Worm (Caenorhabditis elegans) whole organism, L1 larva: ENCODE data around the gene F13B9.2.

Experiments
- C04F5.9 ChIP-seq: sonication (generic microtip); optimal IDR thresholded peaks from 2 replicates; lab custom pipeline; 2016; ENCODE audit warnings: missing genetic modification characterization, missing compliant biosample characterization
- C34B4.2 ChIP-seq: sonication (generic microtip); optimal IDR thresholded peaks from 2 replicates; lab custom pipeline; 2017; ENCODE audit warnings: mild to moderate bottlenecking, missing genetic modification characterization, missing compliant biosample characterization
- F16B12.6 ChIP-seq: fragments of 150-350 bp; optimal IDR thresholded peaks from 2 replicates; lab custom pipeline; 2014; ENCODE audit warnings: missing biosample characterization, missing genetic modification characterization
- aha-1 ChIP-seq: fragments of 150-350 bp; optimal IDR thresholded peaks from 2 replicates; lab custom pipeline; 2014; ENCODE audit warnings: missing biosample characterization, missing genetic modification characterization
- alr-1 ChIP-seq: fragments of 200-800 bp; sonication (Bioruptor generic); optimal IDR thresholded peaks from 2 replicates; lab custom pipeline; 2018; ENCODE audit warnings: borderline replicate concordance, mild to moderate bottlenecking, missing genetic modification characterization, missing compliant biosample characterization
- blmp-1 ChIP-seq: fragments of 150-350 bp; optimal IDR thresholded peaks from 2 replicates; lab custom pipeline; 2014; ENCODE audit warnings: missing biosample characterization, missing genetic modification characterization
- ceh-88 ChIP-seq: fragments of 200-800 bp; sonication (Bioruptor generic); IDR thresholded peaks from 2 replicates; pipeline ENCODE4 v1.3.6; 2022; ENCODE audit warnings: missing genetic modification characterization, missing compliant biosample characterization
- ceh-90 ChIP-seq: sonication (generic microtip); optimal IDR thresholded peaks from 2 replicates; lab custom pipeline; 2016; ENCODE audit warnings: missing genetic modification characterization, missing compliant biosample characterization
- ces-1 ChIP-seq: fragments of 150-350 bp; optimal IDR thresholded peaks from 2 replicates; lab custom pipeline; 2014; ENCODE audit warnings: missing biosample characterization, missing genetic modification reagents, missing genetic modification characterization
- dpl-1 ChIP-seq, 3 experiments: fragments of 150-350 bp in 2 of 3; sonication (generic microtip) in 1 of 3; optimal IDR thresholded peaks; 2 replicates each; lab custom pipeline; 2014 to 2017; ENCODE audit warnings: missing biosample characterization in 3 of 3, missing genetic modification characterization in 3 of 3, missing genetic modification reagents in 3 of 3
- efl-1 ChIP-seq, 4 experiments: fragments of 150-350 bp; optimal IDR thresholded peaks in 3 of 4; peaks in 1 of 4; 1 replicate in 1 of 4; 2 replicates in 3 of 4; lab custom pipeline; 2014; ENCODE audit warnings: missing biosample characterization in 2 of 4, missing genetic modification characterization in 2 of 4, missing genetic modification reagents in 2 of 4
- egl-27 ChIP-seq, 2 experiments: fragments of 150-350 bp in 1 of 2; sonication (generic microtip); optimal IDR thresholded peaks; 3 replicates each; lab custom pipeline; 2017 to 2018; ENCODE audit warnings: missing biosample characterization in 2 of 2, missing genetic modification characterization in 2 of 2, missing genetic modification reagents in 2 of 2
- elt-2 ChIP-seq: sonication (generic microtip); optimal IDR thresholded peaks from 2 replicates; lab custom pipeline; 2016; ENCODE audit warnings: missing genetic modification characterization, mild to moderate bottlenecking, inconsistent platforms, missing compliant biosample characterization, missing genetic modification reagents
- fkh-10 ChIP-seq: sonication (generic microtip); optimal IDR thresholded peaks from 2 replicates; lab custom pipeline; 2017; ENCODE audit warnings: missing biosample characterization, missing genetic modification reagents, missing genetic modification characterization
- fos-1 ChIP-seq: fragments of 150-350 bp; optimal IDR thresholded peaks from 2 replicates; lab custom pipeline; 2014; ENCODE audit warnings: missing biosample characterization, missing genetic modification characterization
- hlh-17 ChIP-seq: fragments of 200-800 bp; sonication (Bioruptor generic); optimal IDR thresholded peaks from 2 replicates; lab custom pipeline; 2018; ENCODE audit warnings: missing genetic modification characterization, mild to moderate bottlenecking, missing compliant biosample characterization, moderate library complexity, borderline replicate concordance
- hlh-4 ChIP-seq: sonication (generic microtip); optimal IDR thresholded peaks from 2 replicates; lab custom pipeline; 2016; ENCODE audit warnings: mild to moderate bottlenecking, missing genetic modification characterization, missing compliant biosample characterization
- irx-1 ChIP-seq: sonication (generic microtip); optimal IDR thresholded peaks from 2 replicates; lab custom pipeline; 2016; ENCODE audit warnings: missing genetic modification characterization, missing compliant biosample characterization
- jun-1 ChIP-seq: fragments of 150-350 bp; optimal IDR thresholded peaks from 2 replicates; lab custom pipeline; 2014; ENCODE audit warnings: missing biosample characterization, missing genetic modification reagents, missing genetic modification characterization
- lin-13 ChIP-seq: fragments of 150-350 bp; optimal IDR thresholded peaks from 2 replicates; lab custom pipeline; 2014; ENCODE audit warnings: missing biosample characterization, missing genetic modification reagents, missing genetic modification characterization
- lin-35 ChIP-seq, 2 experiments: fragments of 150-350 bp; optimal IDR thresholded peaks; 2 replicates each; lab custom pipeline; 2014; ENCODE audit warnings: missing biosample characterization in 2 of 2, missing genetic modification characterization in 2 of 2, missing genetic modification reagents in 2 of 2
- lsy-2 ChIP-seq, 2 experiments: fragments of 150-350 bp; optimal IDR thresholded peaks; 2 replicates each; lab custom pipeline; 2014; ENCODE audit warnings: missing biosample characterization in 2 of 2, missing genetic modification characterization in 2 of 2
- mab-9 ChIP-seq: fragments of 200-800 bp; sonication (Bioruptor generic); IDR thresholded peaks from 2 replicates; pipeline ENCODE4 v1.3.6; 2022; ENCODE audit warnings: missing genetic modification reagents, missing genetic modification characterization, missing compliant biosample characterization
- mdl-1 ChIP-seq, 2 experiments: fragments of 150-350 bp; optimal IDR thresholded peaks; 2 replicates each; lab custom pipeline; 2014 to 2017; ENCODE audit warnings: missing biosample characterization in 2 of 2, missing genetic modification characterization in 2 of 2, inconsistent platforms in 1 of 2
- mef-2 ChIP-seq: fragments of 150-350 bp; optimal IDR thresholded peaks from 2 replicates; lab custom pipeline; 2014; ENCODE audit warnings: missing biosample characterization, missing genetic modification characterization
- mep-1 ChIP-seq: fragments of 150-350 bp; optimal IDR thresholded peaks from 2 replicates; lab custom pipeline; 2014; ENCODE audit warnings: missing biosample characterization, missing genetic modification characterization
- nhr-11 ChIP-seq: fragments of 150-350 bp; optimal IDR thresholded peaks from 2 replicates; lab custom pipeline; 2014; ENCODE audit warnings: missing biosample characterization, missing genetic modification characterization
- nhr-19 ChIP-seq: fragments of 200-800 bp; sonication (Bioruptor generic); conservative IDR thresholded peaks from 2 replicates; pipeline ENCODE4 v1.3.6; 2022; ENCODE audit warnings: missing genetic modification characterization, missing compliant biosample characterization
- nhr-20 ChIP-seq: sonication (generic microtip); optimal IDR thresholded peaks from 2 replicates; lab custom pipeline; 2016; ENCODE audit warnings: mild to moderate bottlenecking, missing genetic modification characterization, missing compliant biosample characterization
- nhr-28 ChIP-seq: fragments of 150-350 bp; optimal IDR thresholded peaks from 2 replicates; lab custom pipeline; 2014; ENCODE audit warnings: missing biosample characterization, missing genetic modification characterization
- nhr-47 ChIP-seq: sonication (generic microtip); optimal IDR thresholded peaks from 2 replicates; lab custom pipeline; 2016; ENCODE audit warnings: mild to moderate bottlenecking, missing genetic modification characterization, moderate library complexity, missing compliant biosample characterization
- nhr-71 ChIP-seq: sonication (generic microtip); optimal IDR thresholded peaks from 2 replicates; lab custom pipeline; 2016; ENCODE audit warnings: mild to moderate bottlenecking, missing genetic modification characterization, moderate library complexity, missing compliant biosample characterization
- nhr-77 ChIP-seq: fragments of 150-350 bp; optimal IDR thresholded peaks from 2 replicates; lab custom pipeline; 2014; ENCODE audit warnings: missing biosample characterization, missing genetic modification characterization
- nhr-84 ChIP-seq: sonication (generic microtip); optimal IDR thresholded peaks from 2 replicates; lab custom pipeline; 2017; ENCODE audit warnings: missing biosample characterization, missing genetic modification characterization
- pax-3 ChIP-seq: fragments of 200-800 bp; sonication (Bioruptor generic); optimal IDR thresholded peaks from 2 replicates; lab custom pipeline; 2018; ENCODE audit warnings: mild to moderate bottlenecking, missing genetic modification characterization, moderate library complexity, missing compliant biosample characterization
- pqm-1 ChIP-seq: sonication (generic microtip); optimal IDR thresholded peaks from 3 replicates; lab custom pipeline; 2017; ENCODE audit warnings: missing biosample characterization, missing genetic modification characterization
- rnt-1 ChIP-seq: sonication (generic microtip); optimal IDR thresholded peaks from 2 replicates; lab custom pipeline; 2016; ENCODE audit warnings: mild to moderate bottlenecking, missing genetic modification characterization, moderate library complexity, missing compliant biosample characterization
- skn-1 ChIP-seq: fragments of 150-350 bp; optimal IDR thresholded peaks from 2 replicates; lab custom pipeline; 2014; ENCODE audit warnings: missing biosample characterization, missing genetic modification characterization
- sox-4 ChIP-seq: sonication (generic microtip); optimal IDR thresholded peaks from 2 replicates; lab custom pipeline; 2016; ENCODE audit warnings: missing genetic modification characterization, missing compliant biosample characterization
- sptf-1 ChIP-seq: fragments of 150-350 bp; optimal IDR thresholded peaks from 2 replicates; lab custom pipeline; 2014; ENCODE audit warnings: missing biosample characterization, missing genetic modification characterization
- swsn-7 ChIP-seq: sonication (generic microtip); optimal IDR thresholded peaks from 2 replicates; lab custom pipeline; 2016; ENCODE audit warnings: missing genetic modification characterization, missing compliant biosample characterization
- tlp-1 ChIP-seq: fragments of 150-350 bp; optimal IDR thresholded peaks from 2 replicates; lab custom pipeline; 2014; ENCODE audit warnings: missing biosample characterization, missing genetic modification characterization
- unc-130 ChIP-seq: fragments of 150-350 bp; optimal IDR thresholded peaks from 2 replicates; lab custom pipeline; 2017; ENCODE audit warnings: missing biosample characterization, missing genetic modification characterization, inconsistent platforms
- unc-62 ChIP-seq: fragments of 150-350 bp; optimal IDR thresholded peaks from 2 replicates; lab custom pipeline; 2014; ENCODE audit warnings: missing biosample characterization, missing genetic modification reagents, missing genetic modification characterization
- unc-86 ChIP-seq: sonication (generic microtip); optimal IDR thresholded peaks from 2 replicates; lab custom pipeline; 2016; ENCODE audit warnings: missing genetic modification characterization, missing compliant biosample characterization
- xbp-1 ChIP-seq: sonication (generic microtip); optimal IDR thresholded peaks from 2 replicates; lab custom pipeline; 2016; ENCODE audit warnings: missing genetic modification characterization, missing compliant biosample characterization
- zag-1 ChIP-seq: fragments of 150-350 bp; optimal IDR thresholded peaks from 2 replicates; lab custom pipeline; 2014; ENCODE audit warnings: missing biosample characterization, missing genetic modification characterization
- zip-4 ChIP-seq: fragments of 200-800 bp; sonication (Bioruptor generic); optimal IDR thresholded peaks from 2 replicates; lab custom pipeline; 2018; ENCODE audit warnings: mild to moderate bottlenecking, missing genetic modification characterization, moderate library complexity, missing compliant biosample characterization
- ztf-4 ChIP-seq: fragments of 150-350 bp; optimal IDR thresholded peaks from 2 replicates; lab custom pipeline; 2014; ENCODE audit warnings: missing biosample characterization, missing genetic modification characterization

Gene F13B9.2

ce11 chrX:8285169-8285796 lies at the start of gene F13B9.2, which contains the start of gene fis-2:
TSS of gene F13B9.2 (plus strand) at chrX:8285683.
TSS of gene fis-2 (minus strand) at chrX:8285219.
- TF ChIP-seq efl-1 (optimal IDR thresholded peaks at IDR 0.05; lab: Kevin White, UChicago) (no peak), efl-1 (GFP tag; optimal IDR thresholded peaks at IDR 0.05 in 1 of 2; lab: Kevin White, UChicago) (peak in 1 of 2 experiments; percentile 74), nhr-77 (tag; lab: Kevin White, UChicago) (no peak), blmp-1 (tag; lab: Kevin White, UChicago) (peak; percentile 82)

- no peak for TF ChIP-seq nhr-77 (tag; lab: Kevin White, UChicago)
- TF ChIP-seq lin-35 (GFP tag; optimal IDR thresholded peaks at IDR 0.05; lab: Kevin White, UChicago): peak; percentile 47 to 78
- TF ChIP-seq mep-1: peak; percentile 60
- no peak for TF ChIP-seq nhr-84 (tag; lab: Kevin White, UChicago)
- TF ChIP-seq mef-2: no peak
- peak; percentile 65 for TF ChIP-seq lin-13 (GFP tag; lab: Kevin White, UChicago)
- peak; percentile 70 for TF ChIP-seq unc-130 (tag; lab: Kevin White, UChicago)
- TF ChIP-seq ceh-88 (GFP tag; lab: Robert Waterston, UW): peak; percentile 61
- TF ChIP-seq mab-9: no peak
- TF ChIP-seq dpl-1 (GFP tag; optimal IDR thresholded peaks at IDR 0.05; lab: Kevin White, UChicago): peak; percentile 19 to 34 (median 27)
- TF ChIP-seq skn-1: peak; percentile 89
- TF ChIP-seq xbp-1 (tag; lab: Kevin White, UChicago): peak; percentile 40
- TF ChIP-seq nhr-71 (tag; lab: Kevin White, UChicago): peak; percentile 94
- TF ChIP-seq alr-1 (tag; lab: Kevin White, UChicago): no peak
- TF ChIP-seq hlh-17 (GFP tag; lab: Kevin White, UChicago): no peak
- TF ChIP-seq sox-4 (tag; lab: Kevin White, UChicago): no peak
- TF ChIP-seq unc-86 (tag; lab: Kevin White, UChicago): no peak
- no peak for TF ChIP-seq hlh-4
- no peak for TF ChIP-seq jun-1 (tag; lab: Kevin White, UChicago)
- TF ChIP-seq pqm-1: no peak
- peak; percentile 57 for TF ChIP-seq blmp-1 (tag; lab: Kevin White, UChicago)
- no peak for TF ChIP-seq unc-62
- TF ChIP-seq fkh-10 (GFP tag; lab: Kevin White, UChicago): no peak
- peak; percentile 78 for TF ChIP-seq rnt-1 (tag; lab: Kevin White, UChicago)
- TF ChIP-seq mdl-1 (tag; optimal IDR thresholded peaks at IDR 0.05; lab: Kevin White, UChicago): peak in 1 of 2 experiments; percentile 95
- no peak for TF ChIP-seq nhr-28
- no peak for TF ChIP-seq C34B4.2
- no peak for TF ChIP-seq tlp-1 (tag; lab: Kevin White, UChicago)
- TF ChIP-seq nhr-47 (tag; lab: Kevin White, UChicago): peak; percentile 72
- TF ChIP-seq F16B12.6 (tag; lab: Kevin White, UChicago): no peak
- peak; percentile 17 for TF ChIP-seq irx-1 (tag; lab: Kevin White, UChicago)
- TF ChIP-seq pax-3 (tag; lab: Kevin White, UChicago): no peak
- TF ChIP-seq nhr-20 (tag; lab: Kevin White, UChicago): peak; percentile 92
- no peak for TF ChIP-seq ceh-90 (tag; lab: Kevin White, UChicago)
- TF ChIP-seq ztf-4: peak; percentile 7
- peak; percentile 57 for TF ChIP-seq zip-4 (GFP tag; lab: Kevin White, UChicago)
- no peak for TF ChIP-seq sptf-1 (tag; lab: Kevin White, UChicago)
- TF ChIP-seq swsn-7 (tag; lab: Kevin White, UChicago): peak; percentile 43
- TF ChIP-seq ces-1 (GFP tag; lab: Kevin White, UChicago): no peak
- TF ChIP-seq nhr-11 (tag; lab: Kevin White, UChicago): no peak
- no peak for TF ChIP-seq C04F5.9 (tag; lab: Kevin White, UChicago)
- no peak for TF ChIP-seq egl-27 (tag; optimal IDR thresholded peaks at IDR 0.05; lab: Kevin White, UChicago)
- no peak for TF ChIP-seq aha-1
- TF ChIP-seq fos-1 (tag; lab: Kevin White, UChicago): peak; percentile 45
- TF ChIP-seq zag-1 (tag; lab: Kevin White, UChicago): no peak
- TF ChIP-seq lsy-2 (tag; optimal IDR thresholded peaks at IDR 0.05; lab: Kevin White, UChicago): peak; percentile 41 to 61
- peak; percentile 13 to 38 for TF ChIP-seq efl-1 (optimal IDR thresholded peaks at IDR 0.05; lab: Kevin White, UChicago)
- TF ChIP-seq efl-1 (GFP tag; optimal IDR thresholded peaks at IDR 0.05 in 1 of 2; lab: Kevin White, UChicago): peak in 1 of 2 experiments; percentile 51
- no peak for TF ChIP-seq elt-2 (tag; lab: Kevin White, UChicago)
- TF ChIP-seq nhr-19: peak; percentile 74
Measured at ce11 chrX:8235994-8236393, 49.5 kb upstream of the F13B9.2 start, which contains the start of gene M60.4. TSS of gene M60.4 (minus strand) at chrX:8236314.
